Fruit fly (Drosophila melanogaster): Measurements from ENCODE around the gene CG7914.

DNA sequence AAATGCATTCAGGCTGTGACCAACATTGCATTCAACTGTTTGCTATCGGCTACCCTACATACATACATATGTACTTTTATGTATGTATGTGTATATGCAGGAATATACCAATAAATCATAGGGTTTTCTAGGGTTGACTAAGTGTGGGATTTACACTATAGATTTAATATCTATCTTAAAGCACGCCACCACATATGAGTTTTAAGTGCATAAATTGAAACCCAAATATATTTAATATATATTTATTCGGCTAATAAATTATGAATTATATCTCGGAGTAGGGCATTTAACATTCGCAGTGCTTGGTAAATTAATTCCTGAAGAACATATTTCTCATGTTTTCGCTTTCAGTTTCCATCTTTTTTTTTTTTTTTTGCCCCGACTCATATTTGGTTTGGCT, 33.3 kb downstream of the CG7914 start:
- TF ChIP-seq CG8478 (optimal IDR thresholded peaks at IDR 0.05) (no peak), CTCF (optimal IDR thresholded peaks at IDR 0.05) (no peak)
